Worm (Caenorhabditis elegans): Measurements from ENCODE around the gene Y38H8A.1.

DNA sequence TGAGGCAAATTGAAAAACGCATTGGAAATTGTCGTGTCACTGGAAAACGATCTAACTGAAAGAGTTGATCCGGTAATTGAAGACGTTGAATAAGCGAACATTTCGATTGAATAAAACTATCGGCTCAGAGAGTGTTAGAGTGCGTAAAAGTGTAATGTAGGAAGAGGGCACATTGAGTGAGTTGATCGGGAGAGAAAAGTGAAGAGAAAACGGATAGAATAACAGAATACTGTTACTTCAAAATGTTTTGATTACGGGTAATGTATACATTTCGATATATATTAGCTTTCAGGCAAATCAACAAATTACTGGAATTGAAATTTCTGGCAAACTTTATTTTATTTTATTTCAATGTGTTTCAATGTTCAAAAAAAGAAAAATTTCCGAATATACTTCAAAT is 27.9 kb upstream of the Y38H8A.1 start, which contains the start of gene uso-1:
- TF ChIP-seq W03F9.2 (tag; optimal IDR thresholded peaks at IDR 0.05) (no peak), dao-5 (tag; optimal IDR thresholded peaks at IDR 0.05) (no peak)

All from whole organism, L4/young adult.